Worm (Caenorhabditis elegans): ENCODE results near the gene F09E5.7.

DNA sequence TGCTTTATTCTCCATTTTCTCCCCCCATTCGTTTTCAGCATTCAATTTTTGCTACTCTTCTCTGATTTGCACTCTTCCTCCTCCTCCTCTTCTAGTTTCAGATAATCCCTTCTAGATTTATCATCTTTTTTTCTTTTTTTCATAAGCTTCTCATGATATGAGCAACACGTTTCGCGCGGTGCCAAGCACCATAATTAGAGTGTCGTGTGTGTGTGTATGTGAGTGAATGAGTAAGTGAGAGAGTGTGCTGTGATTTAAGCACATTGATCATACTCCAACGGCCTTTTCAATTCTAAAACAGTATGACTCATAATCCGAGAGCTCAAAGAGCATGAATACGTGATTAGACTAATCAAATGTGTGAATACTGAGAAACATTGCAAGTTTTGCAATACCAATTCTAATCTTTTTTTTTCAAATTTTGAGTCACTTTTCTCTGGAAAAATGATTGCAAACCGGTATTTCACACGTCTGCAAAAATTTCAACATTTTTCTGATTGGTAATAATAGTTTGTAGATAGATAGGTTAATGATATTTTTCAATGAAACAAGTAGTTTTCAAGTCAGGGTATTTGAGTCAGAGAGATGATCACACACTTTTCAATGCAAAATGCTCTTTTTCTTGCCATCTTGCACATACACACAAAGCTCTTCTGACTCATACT, 16.4 kb upstream of the F09E5.7 start:
- no peak for TF ChIP-seq dao-5 (tag; optimal IDR thresholded peaks at IDR 0.05)
- no peak for TF ChIP-seq W03F9.2 (tag; optimal IDR thresholded peaks at IDR 0.05)
- TF ChIP-seq him-1 (tag; optimal IDR thresholded peaks at IDR 0.05), result no peak
